Worm (Caenorhabditis elegans) whole organism, L3 larva: ENCODE measurements around the gene nas-11.

Experiments used
- ama-1 ChIP-seq: fragments of 150-350 bp; optimal IDR thresholded peaks from 2 replicates; lab custom pipeline; 2018
- elt-1 ChIP-seq: fragments of 150-350 bp; optimal IDR thresholded peaks from 2 replicates; lab custom pipeline; 2014; ENCODE audit warnings: missing biosample characterization, missing genetic modification characterization
- nhr-12 ChIP-seq: fragments of 150-350 bp; optimal IDR thresholded peaks from 2 replicates; lab custom pipeline; 2014; ENCODE audit warnings: missing biosample characterization, missing genetic modification characterization
- nhr-237 ChIP-seq: fragments of 150-350 bp; optimal IDR thresholded peaks from 2 replicates; lab custom pipeline; 2014; ENCODE audit warnings: missing biosample characterization, missing genetic modification characterization
- pqm-1 ChIP-seq: fragments of 150-350 bp; optimal IDR thresholded peaks from 2 replicates; lab custom pipeline; 2017; ENCODE audit warnings: missing biosample characterization, missing genetic modification characterization, inconsistent platforms
- sea-2 ChIP-seq: fragments of 150-350 bp; sonication (generic microtip); optimal IDR thresholded peaks from 4 replicates; lab custom pipeline; 2014; ENCODE audit warnings: missing biosample characterization, missing genetic modification reagents, missing genetic modification characterization
- tbx-2 ChIP-seq: sonication (generic microtip); optimal IDR thresholded peaks from 2 replicates; lab custom pipeline; 2016; ENCODE audit warnings: mild to moderate bottlenecking, missing genetic modification characterization, missing compliant biosample characterization
- ztf-11 ChIP-seq: fragments of 150-350 bp; optimal IDR thresholded peaks from 2 replicates; lab custom pipeline; 2014; ENCODE audit warnings: missing biosample characterization, missing genetic modification characterization

DNA sequence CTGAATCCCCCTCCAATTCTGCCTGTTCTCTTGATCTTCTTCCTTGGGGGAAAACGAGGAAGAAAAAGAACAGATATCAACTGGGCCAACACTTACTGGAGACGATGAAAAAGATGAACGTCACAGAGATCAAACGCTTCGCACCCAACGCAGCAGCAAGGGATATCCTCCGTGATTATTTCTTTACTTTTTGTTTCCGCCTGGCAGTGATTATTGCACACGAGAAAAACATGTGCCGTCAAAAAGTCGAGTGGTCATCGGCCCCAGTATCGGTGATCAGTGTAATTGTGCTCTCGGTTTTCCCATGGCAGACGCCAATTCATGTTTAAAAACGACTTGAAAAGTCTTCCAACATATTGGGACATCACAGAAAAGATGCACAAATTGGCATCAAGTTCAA is 32.1 kb downstream of the nas-11 start:
- no peak for TF ChIP-seq tbx-2 (tag; lab: Kevin White, UChicago)
- TF ChIP-seq nhr-237 (tag; lab: Kevin White, UChicago) = no peak
- no peak for TF ChIP-seq elt-1 (tag; lab: Kevin White, UChicago)
- TF ChIP-seq sea-2 = no peak
- TF ChIP-seq nhr-12 (tag; lab: Kevin White, UChicago) = no peak
- TF ChIP-seq ama-1 (lab: Kevin White, UChicago) = peak; percentile 71
- TF ChIP-seq pqm-1 (tag; lab: Kevin White, UChicago) = no peak
- TF ChIP-seq ztf-11 = no peak
